Worm (Caenorhabditis elegans) whole organism, young adult: ENCODE results near the gene vmo-1.
A peak's percentile ranks its signal among the peaks of the same experiment; 100 is the strongest.

Experiments used
- B0019.2 ChIP-seq: fragments of 200-800 bp; sonication (Bioruptor generic); conservative IDR thresholded peaks from 2 replicates; pipeline ENCODE4 v1.3.6; 2022; ENCODE audit warnings: missing genetic modification reagents, missing genetic modification characterization, missing compliant biosample characterization
- D2030.7 ChIP-seq: fragments of 200-800 bp; sonication (Bioruptor generic); IDR thresholded peaks from 2 replicates; pipeline ENCODE4 v1.3.6; 2022; ENCODE audit warnings: missing genetic modification reagents, missing genetic modification characterization, missing compliant biosample characterization
- F22D6.2 ChIP-seq: sonication (generic microtip); optimal IDR thresholded peaks from 2 replicates; lab custom pipeline; 2016; ENCODE audit warnings: mild to moderate bottlenecking, missing genetic modification characterization, missing compliant biosample characterization
- F39B2.1 ChIP-seq: fragments of 200-800 bp; sonication (Bioruptor generic); IDR thresholded peaks from 2 replicates; pipeline ENCODE4 v1.3.6; 2022; ENCODE audit warnings: missing genetic modification reagents, missing genetic modification characterization, missing compliant biosample characterization
- F55B11.4 ChIP-seq: sonication (generic microtip); optimal IDR thresholded peaks from 2 replicates; lab custom pipeline; 2016; ENCODE audit warnings: missing compliant biosample characterization, missing genetic modification characterization, borderline replicate concordance; ENCODE audit not compliant: insufficient read depth
- F57A8.1 ChIP-seq: fragments of 200-800 bp; sonication (Bioruptor generic); optimal IDR thresholded peaks from 2 replicates; lab custom pipeline; 2018; ENCODE audit warnings: mild to moderate bottlenecking, missing genetic modification characterization, moderate library complexity, missing compliant biosample characterization
- F57C9.4 ChIP-seq: sonication (generic microtip); optimal IDR thresholded peaks from 2 replicates; lab custom pipeline; 2017; ENCODE audit warnings: mild to moderate bottlenecking, missing genetic modification characterization, missing compliant biosample characterization
- K11D2.4 ChIP-seq: fragments of 200-800 bp; sonication (Bioruptor generic); IDR thresholded peaks from 2 replicates; pipeline ENCODE4 v1.3.6; 2022; ENCODE audit warnings: missing genetic modification reagents, missing genetic modification characterization, missing compliant biosample characterization
- Y67H2A.10 ChIP-seq: fragments of 200-800 bp; sonication (Bioruptor generic); conservative IDR thresholded peaks from 2 replicates; pipeline ENCODE4 v1.3.6; 2022; ENCODE audit warnings: missing genetic modification reagents, missing genetic modification characterization, missing compliant biosample characterization
- Y95B8A.8 ChIP-seq: fragments of 200-800 bp; sonication (Bioruptor generic); IDR thresholded peaks from 2 replicates; pipeline ENCODE4 v1.3.6; 2022; ENCODE audit warnings: missing genetic modification reagents, missing genetic modification characterization, missing compliant biosample characterization
- akir-1 ChIP-seq: fragments of 200-800 bp; sonication (Bioruptor generic); optimal IDR thresholded peaks from 2 replicates; lab custom pipeline; 2018; ENCODE audit warnings: mild to moderate bottlenecking, missing genetic modification characterization, moderate library complexity, missing compliant biosample characterization
- cebp-1 ChIP-seq, 2 experiments: fragments of 200-800 bp in 1 of 2; sonication (Bioruptor generic) in 1 of 2; sonication (generic microtip) in 1 of 2; IDR thresholded peaks in 1 of 2; optimal IDR thresholded peaks in 1 of 2; 2 replicates each; pipeline versions ENCODE4 v1.3.6 to Lab custom; 2017 to 2022; ENCODE audit warnings: missing compliant biosample characterization in 2 of 2, missing genetic modification characterization in 2 of 2, mild to moderate bottlenecking in 1 of 2, missing genetic modification reagents in 1 of 2, moderate library complexity in 1 of 2
- cebp-2 ChIP-seq: fragments of 200-800 bp; sonication (Bioruptor generic); IDR thresholded peaks from 2 replicates; pipeline ENCODE4 v1.3.6; 2022; ENCODE audit warnings: missing genetic modification characterization, missing compliant biosample characterization
- ceh-40 ChIP-seq: fragments of 200-800 bp; sonication (Bioruptor generic); IDR thresholded peaks from 2 replicates; pipeline ENCODE4 v1.3.6; 2022; ENCODE audit warnings: missing genetic modification characterization, missing compliant biosample characterization
- ceh-91 ChIP-seq: fragments of 200-800 bp; sonication (Bioruptor generic); IDR thresholded peaks from 2 replicates; pipeline ENCODE4 v1.3.6; 2022; ENCODE audit warnings: missing genetic modification reagents, missing genetic modification characterization, missing compliant biosample characterization
- chd-7 ChIP-seq: sonication (generic microtip); optimal IDR thresholded peaks from 2 replicates; lab custom pipeline; 2016; ENCODE audit warnings: mild to moderate bottlenecking, missing genetic modification characterization, moderate library complexity, missing compliant biosample characterization
- ets-4 ChIP-seq: fragments of 200-800 bp; sonication (Bioruptor generic); optimal IDR thresholded peaks from 2 replicates; lab custom pipeline; 2018; ENCODE audit warnings: mild to moderate bottlenecking, missing genetic modification characterization, missing compliant biosample characterization
- hlh-12 ChIP-seq: sonication (generic microtip); optimal IDR thresholded peaks from 2 replicates; lab custom pipeline; 2016; ENCODE audit warnings: missing genetic modification characterization, missing compliant biosample characterization
- hmg-1.2 ChIP-seq: fragments of 200-800 bp; sonication (Bioruptor generic); IDR thresholded peaks from 2 replicates; pipeline ENCODE4 v1.3.6; 2022; ENCODE audit warnings: missing genetic modification reagents, missing genetic modification characterization, missing compliant biosample characterization
- hsf-1 ChIP-seq: fragments of 200-800 bp; sonication (Bioruptor generic); IDR thresholded peaks from 2 replicates; pipeline ENCODE4 v1.3.6; 2022; ENCODE audit warnings: missing genetic modification reagents, missing genetic modification characterization, missing compliant biosample characterization
- lag-1 ChIP-seq: fragments of 200-800 bp; sonication (Bioruptor generic); IDR thresholded peaks from 2 replicates; pipeline ENCODE4 v1.3.6; 2022; ENCODE audit warnings: missing genetic modification reagents, missing genetic modification characterization, missing compliant biosample characterization
- lin-26 ChIP-seq: fragments of 200-800 bp; sonication (Bioruptor generic); IDR thresholded peaks from 2 replicates; pipeline ENCODE4 v1.3.6; 2022; ENCODE audit warnings: missing genetic modification reagents, missing genetic modification characterization, missing compliant biosample characterization
- lin-40 ChIP-seq: sonication (generic microtip); optimal IDR thresholded peaks from 2 replicates; lab custom pipeline; 2016; ENCODE audit warnings: missing genetic modification characterization, mild to moderate bottlenecking, missing compliant biosample characterization, missing genotype, missing genetic modification reagents
- lin-54 ChIP-seq: fragments of 200-800 bp; sonication (Bioruptor generic); optimal IDR thresholded peaks from 2 replicates; lab custom pipeline; 2018; ENCODE audit warnings: mild to moderate bottlenecking, missing genetic modification characterization, missing compliant biosample characterization
- lsy-27 ChIP-seq: sonication (generic microtip); optimal IDR thresholded peaks from 2 replicates; lab custom pipeline; 2017; ENCODE audit warnings: missing genetic modification characterization, mild to moderate bottlenecking, missing compliant biosample characterization, antibody characterized with exemption, missing genotype, borderline replicate concordance; ENCODE audit not compliant: insufficient read depth
- madf-6 ChIP-seq: fragments of 200-800 bp; sonication (Bioruptor generic); IDR thresholded peaks from 2 replicates; pipeline ENCODE4 v1.3.6; 2022; ENCODE audit warnings: missing genetic modification reagents, missing genetic modification characterization, missing compliant biosample characterization
- mel-28 ChIP-seq: sonication (generic microtip); optimal IDR thresholded peaks from 2 replicates; lab custom pipeline; 2016; ENCODE audit warnings: borderline replicate concordance, mild to moderate bottlenecking, missing genetic modification characterization, missing compliant biosample characterization
- mxl-1 ChIP-seq: sonication (generic microtip); optimal IDR thresholded peaks from 2 replicates; lab custom pipeline; 2016; ENCODE audit warnings: missing genetic modification characterization, missing compliant biosample characterization
- nfyb-1 ChIP-seq: fragments of 200-800 bp; sonication (Bioruptor generic); IDR thresholded peaks from 2 replicates; pipeline ENCODE4 v1.3.6; 2022; ENCODE audit warnings: missing genetic modification reagents, missing genetic modification characterization, missing compliant biosample characterization
- pha-4 ChIP-seq: fragments of 150-350 bp; sonication (generic microtip); optimal IDR thresholded peaks from 2 replicates; lab custom pipeline; 2014; ENCODE audit warnings: missing biosample characterization, missing genetic modification reagents, missing genetic modification characterization
- rec-8 ChIP-seq, 2 experiments: sonication (generic microtip); optimal IDR thresholded peaks; 2 replicates each; lab custom pipeline; 2016; ENCODE audit warnings: mild to moderate bottlenecking in 2 of 2, missing genetic modification characterization in 2 of 2, missing genetic modification reagents in 2 of 2, missing genotype in 2 of 2, missing biosample characterization in 1 of 2, missing compliant biosample characterization in 1 of 2, moderate library complexity in 1 of 2
- sdz-38 ChIP-seq: sonication (generic microtip); optimal IDR thresholded peaks from 2 replicates; lab custom pipeline; 2016; ENCODE audit warnings: missing genotype, missing genetic modification characterization, missing compliant biosample characterization
- snpc-3.4 ChIP-seq: sonication (generic microtip); optimal IDR thresholded peaks from 2 replicates; lab custom pipeline; 2017; ENCODE audit warnings: missing genetic modification characterization, mild to moderate bottlenecking, missing compliant biosample characterization, antibody characterized with exemption, moderate library complexity, missing genotype, missing genetic modification reagents
- snpc-4 ChIP-seq, 5 experiments: fragments of 150-350 bp in 1 of 5; sonication (generic microtip) in 4 of 5; optimal IDR thresholded peaks; 2 replicates each; lab custom pipeline; 2014 to 2018; ENCODE audit warnings: missing genetic modification characterization in 5 of 5, missing biosample characterization in 3 of 5, antibody characterized with exemption in 2 of 5, mild to moderate bottlenecking in 2 of 5, missing compliant biosample characterization in 2 of 5, missing genotype in 2 of 5, moderate library complexity in 2 of 5, missing genetic modification reagents in 1 of 5
- unc-62 ChIP-seq: fragments of 150-350 bp; optimal IDR thresholded peaks from 2 replicates; lab custom pipeline; 2014; ENCODE audit warnings: missing biosample characterization, missing genetic modification reagents, missing genetic modification characterization
- zfh-2 ChIP-seq: fragments of 200-800 bp; sonication (Bioruptor generic); conservative IDR thresholded peaks from 2 replicates; pipeline ENCODE4 v1.3.6; 2022; ENCODE audit warnings: missing genetic modification reagents, missing genetic modification characterization, missing compliant biosample characterization
- zim-3 ChIP-seq: sonication (generic microtip); optimal IDR thresholded peaks from 2 replicates; lab custom pipeline; 2017; ENCODE audit warnings: mild to moderate bottlenecking, missing genetic modification characterization, moderate library complexity, missing compliant biosample characterization

vmo-1 gene

DNA sequence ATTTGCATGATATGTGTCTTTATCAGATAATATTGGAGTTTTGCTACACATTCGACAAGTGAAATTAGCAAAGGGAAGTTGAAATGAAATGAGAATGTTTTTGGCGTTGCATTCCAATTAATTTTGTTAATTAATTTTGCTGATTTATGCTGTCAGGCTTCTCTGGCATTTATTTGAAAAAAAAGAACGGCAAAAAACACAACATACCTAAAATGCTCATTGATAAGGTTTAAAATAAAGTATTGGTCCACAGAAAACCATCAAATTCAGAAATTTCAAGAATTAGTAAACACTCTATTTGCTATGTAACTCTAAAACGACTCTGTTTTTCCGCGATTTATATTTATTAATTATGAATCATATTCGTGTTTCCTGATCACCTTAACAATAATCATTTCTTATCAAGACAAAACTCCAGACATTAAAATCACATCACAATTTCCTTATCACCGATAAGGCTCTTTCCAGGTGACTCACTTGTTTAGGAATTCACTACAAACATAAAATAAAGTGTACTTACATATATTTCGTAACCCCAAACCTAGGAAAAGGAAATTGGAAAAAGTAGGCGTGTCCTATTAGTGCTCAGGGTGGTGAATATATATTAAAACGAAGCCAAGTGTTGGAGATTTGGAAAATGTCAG, 26.9 kb downstream of the vmo-1 start, which contains the start of the genes srh-166 and Y38H6C.24:
srh-166 (minus strand) TSS at position 51 of the 644 bp plus-strand sequence.
Y38H6C.24 (plus strand) TSS at position 620 of the 644 bp plus-strand sequence.
- TF ChIP-seq cebp-1 (GFP tag; IDR thresholded peaks at IDR 0.05; lab: Robert Waterston, UW) (peak; percentile 36; the same call in 1 of the 2 replicates), cebp-1 (tag; optimal IDR thresholded peaks at IDR 0.05; lab: Kevin White, UChicago) (peak; percentile 70), K11D2.4 (no peak)

DNA sequence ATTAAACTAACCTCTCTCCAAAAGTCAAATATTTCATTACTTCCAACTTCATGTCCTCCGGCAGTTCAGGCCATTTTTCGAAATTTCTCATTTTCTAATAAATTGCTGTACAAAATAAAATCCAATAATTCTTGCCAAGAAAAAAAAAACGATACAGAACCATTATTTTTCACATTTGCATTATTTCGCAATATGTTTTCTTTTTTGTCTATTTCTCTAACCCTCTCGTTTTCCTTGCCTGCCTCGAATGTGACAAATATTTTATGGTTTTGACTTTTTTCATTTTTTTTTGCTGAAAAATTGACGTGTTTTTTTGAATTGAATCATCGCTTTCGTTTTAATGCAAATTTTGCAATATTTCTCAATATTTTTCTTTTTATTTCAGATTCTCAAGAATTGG, 30.7 kb downstream of the vmo-1 start, which contains the start of the genes Y38H6C.9 and fbxa-150:
Y38H6C.9 (minus strand) TSS at position 52 of the 400 bp plus-strand sequence.
fbxa-150 (plus strand) TSS at position 380 of the 400 bp plus-strand sequence.
- TF ChIP-seq lin-26 (no peak), snpc-3.4 (tag; lab: Kevin White, UChicago) (no peak), cebp-1 (GFP tag; IDR thresholded peaks at IDR 0.05; lab: Robert Waterston, UW) (peak; percentile 92), cebp-1 (tag; optimal IDR thresholded peaks at IDR 0.05; lab: Kevin White, UChicago) (peak; percentile 99), F57C9.4 (no peak), hmg-1.2 (GFP tag; lab: Robert Waterston, UW) (peak; percentile 77; the same call in 1 of the 2 replicates)
- TF ChIP-seq, all 124 proteins: peak for 2

DNA sequence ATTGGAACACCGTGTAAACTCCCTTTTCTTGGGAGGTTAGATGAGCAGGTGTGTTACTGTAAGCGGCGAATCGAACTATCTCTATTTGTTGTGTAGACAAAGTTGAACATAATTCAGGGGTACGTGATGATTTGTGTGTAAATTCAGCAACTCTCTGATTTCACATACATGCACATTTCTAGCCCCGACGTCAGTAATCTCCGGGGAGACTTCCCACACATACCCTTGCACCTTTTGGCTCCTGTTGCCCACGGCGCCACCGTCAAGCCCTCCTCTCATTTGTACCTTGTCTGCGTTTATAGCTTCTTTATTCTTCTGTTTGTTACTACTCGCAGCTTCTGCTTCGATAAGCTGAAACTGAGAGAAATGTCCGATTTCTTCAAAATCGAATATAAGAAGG, 33.9 kb downstream of the vmo-1 start, which contains the start of gene Y38H6C.25:
Y38H6C.25 (plus strand) TSS at position 301 of the 400 bp plus-strand sequence.
- TF ChIP-seq rec-8 (tag; optimal IDR thresholded peaks at IDR 0.05; lab: Kevin White, UChicago), result no peak
- no peak for TF ChIP-seq lin-54 (GFP tag; lab: Kevin White, UChicago)
- no peak for TF ChIP-seq unc-62 (GFP tag; lab: Kevin White, UChicago)
- TF ChIP-seq B0019.2 (GFP tag; lab: Robert Waterston, UW), result no peak
- no peak for TF ChIP-seq akir-1 (GFP tag; lab: Kevin White, UChicago)
- TF ChIP-seq Y67H2A.10 (GFP tag; lab: Robert Waterston, UW), result no peak
- no peak for TF ChIP-seq hsf-1
- TF ChIP-seq pha-4 (tag; lab: Kevin White, UChicago), result no peak
- TF ChIP-seq ceh-40 (GFP tag; lab: Robert Waterston, UW), result no peak
- TF ChIP-seq snpc-4 (GFP tag; optimal IDR thresholded peaks at IDR 0.05; lab: Kevin White, UChicago), result no peak
- no peak for TF ChIP-seq snpc-4 (tag; optimal IDR thresholded peaks at IDR 0.05; lab: Kevin White, UChicago)
- TF ChIP-seq F55B11.4 (tag; lab: Kevin White, UChicago), result no peak
- no peak for TF ChIP-seq sdz-38
- no peak for TF ChIP-seq madf-6 (GFP tag; lab: Robert Waterston, UW)
- TF ChIP-seq mxl-1 (tag; lab: Kevin White, UChicago), result no peak
- TF ChIP-seq zim-3, result no peak

DNA sequence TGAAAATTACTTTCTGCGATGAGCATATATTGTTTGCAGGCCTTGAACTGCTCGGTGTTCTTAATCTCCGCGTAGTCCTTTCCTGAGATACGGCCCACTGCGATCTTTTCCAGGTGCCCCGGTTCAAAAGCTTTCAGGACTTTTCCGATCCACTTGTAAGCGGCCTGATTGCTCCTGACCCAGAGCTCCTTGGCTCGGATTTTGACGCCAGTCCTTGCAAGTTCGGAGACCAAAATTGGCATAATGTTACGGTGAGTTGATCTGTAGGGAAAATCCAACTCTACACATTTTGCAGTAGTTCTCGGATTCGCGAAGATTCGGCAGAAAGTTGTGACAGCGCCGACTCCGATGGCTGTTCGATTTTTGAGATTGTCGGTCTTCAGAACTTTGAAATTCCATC, 35.9 kb downstream of the vmo-1 start:
- no peak for TF ChIP-seq chd-7 (tag; lab: Kevin White, UChicago)
- TF ChIP-seq ceh-91 (GFP tag; lab: Robert Waterston, UW), result no peak
- no peak for TF ChIP-seq lag-1 (GFP tag; lab: Robert Waterston, UW)
- no peak for TF ChIP-seq F57A8.1 (GFP tag; lab: Kevin White, UChicago)
- TF ChIP-seq Y95B8A.8 (GFP tag; lab: Robert Waterston, UW), result no peak
- TF ChIP-seq lin-40 (tag; lab: Kevin White, UChicago), result no peak
- TF ChIP-seq zfh-2 (GFP tag; lab: Robert Waterston, UW), result peak; percentile 36; the same call in 1 of the 2 replicates

DNA sequence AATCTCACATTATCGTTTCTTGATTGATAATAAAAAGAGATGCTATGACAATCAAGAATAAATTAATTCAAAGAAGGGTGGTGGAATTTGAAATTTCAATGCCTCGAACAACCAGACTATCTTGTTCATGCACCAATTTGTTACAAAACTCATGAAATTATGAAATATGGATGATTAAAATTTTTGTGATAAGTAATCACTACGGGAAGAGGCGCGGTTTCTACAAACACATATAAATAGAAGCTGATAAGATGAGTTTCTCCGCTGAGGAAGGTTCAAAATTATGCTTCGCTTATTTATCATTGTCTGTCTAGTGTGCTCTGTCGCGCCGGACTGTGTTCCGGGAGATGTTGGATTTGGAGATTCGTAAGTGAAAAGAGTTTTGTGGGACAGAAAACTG, 38.4 kb downstream of the vmo-1 start:
- TF ChIP-seq lsy-27 (tag; lab: Kevin White, UChicago), result no peak
- no peak for TF ChIP-seq zim-3
- TF ChIP-seq nfyb-1, result no peak
- TF ChIP-seq cebp-1 (GFP tag; IDR thresholded peaks at IDR 0.05; lab: Robert Waterston, UW), result no peak
- TF ChIP-seq cebp-1 (tag; optimal IDR thresholded peaks at IDR 0.05; lab: Kevin White, UChicago), result no peak
- TF ChIP-seq ets-4 (GFP tag; lab: Kevin White, UChicago), result no peak
- no peak for TF ChIP-seq B0019.2 (GFP tag; lab: Robert Waterston, UW)
- TF ChIP-seq zfh-2 (GFP tag; lab: Robert Waterston, UW), result no peak
- no peak for TF ChIP-seq F39B2.1
- no peak for TF ChIP-seq mel-28
- TF ChIP-seq hlh-12 (tag; lab: Kevin White, UChicago), result no peak
- TF ChIP-seq unc-62 (GFP tag; lab: Kevin White, UChicago), result no peak
- no peak for TF ChIP-seq D2030.7
- no peak for TF ChIP-seq cebp-2 (GFP tag; lab: Robert Waterston, UW)
- no peak for TF ChIP-seq F57C9.4
- no peak for TF ChIP-seq mxl-1 (tag; lab: Kevin White, UChicago)
- no peak for TF ChIP-seq F22D6.2
